Fruit fly (Drosophila melanogaster) whole organism: ENCODE results near the gene CG4382.

Experiments used
- CG8478 ChIP-seq: fragments of >200 bp; optimal IDR thresholded peaks from 2 replicates; lab custom pipeline; 2018; ENCODE audit warnings: inconsistent platforms
- Dll ChIP-seq: fragments of >200 bp; optimal IDR thresholded peaks from 2 replicates; lab custom pipeline; 2017
- EcR ChIP-seq, 2 experiments: fragments of >200 bp; optimal IDR thresholded peaks; 2 replicates each; lab custom pipeline; 2017; ENCODE audit warnings: missing biosample characterization in 2 of 2, missing genetic modification characterization in 2 of 2, missing genetic modification reagents in 2 of 2
- pan ChIP-seq: fragments of >200 bp; optimal IDR thresholded peaks from 2 replicates; lab custom pipeline; 2017
- psq ChIP-seq: fragments of >200 bp; optimal IDR thresholded peaks from 2 replicates; lab custom pipeline; 2017
- usp ChIP-seq: fragments of >200 bp; optimal IDR thresholded peaks from 2 replicates; lab custom pipeline; 2017; ENCODE audit warnings: missing biosample characterization, missing genetic modification characterization, mixed read lengths

Gene CG4382

dm6 chr2L:9613006-9613690 lies 12.5 kb upstream of the CG4382 start, which contains the start of gene Trx2:
Gene Trx2, plus strand, starts transcription at chr2L:9613166.
- TF ChIP-seq usp (GFP tag; lab: Kevin White, UChicago) (no peak), pan (lab: Kevin White, UChicago) (no peak), psq (lab: Kevin White, UChicago) (no peak), EcR (GFP tag; optimal IDR thresholded peaks at IDR 0.05; lab: Kevin White, UChicago) (no peak)

- TF ChIP-seq pan (lab: Kevin White, UChicago): no peak
- no peak for TF ChIP-seq psq (lab: Kevin White, UChicago)
These were observed 12.0 kb upstream of the CG4382 start for dm6 chr2L:9612654-9613005.

- TF ChIP-seq psq (lab: Kevin White, UChicago) (no peak), pan (lab: Kevin White, UChicago) (no peak), Dll (lab: Kevin White, UChicago) (no peak), CG8478 (no peak), usp (GFP tag; lab: Kevin White, UChicago) (no peak), EcR (GFP tag; optimal IDR thresholded peaks at IDR 0.05; lab: Kevin White, UChicago) (no peak)
These were observed 8.7 kb upstream of the CG4382 start for dm6 chr2L:9609337-9609856.

- TF ChIP-seq usp (GFP tag; lab: Kevin White, UChicago) (no peak), psq (lab: Kevin White, UChicago) (no peak), Dll (lab: Kevin White, UChicago) (no peak), CG8478 (no peak), EcR (GFP tag; optimal IDR thresholded peaks at IDR 0.05; lab: Kevin White, UChicago) (no peak), pan (lab: Kevin White, UChicago) (no peak)
These were observed 7.4 kb upstream of the CG4382 start, which contains the start of gene gcm2 for dm6 chr2L:9607997-9608563. Gene gcm2, plus strand, starts transcription at chr2L:9608562.

- TF ChIP-seq EcR (GFP tag; optimal IDR thresholded peaks at IDR 0.05; lab: Kevin White, UChicago) (no peak), CG8478 (no peak), usp (GFP tag; lab: Kevin White, UChicago) (no peak), Dll (lab: Kevin White, UChicago) (no peak), psq (lab: Kevin White, UChicago) (no peak), pan (lab: Kevin White, UChicago) (no peak)
These were observed 1.4 kb upstream of the CG4382 start for dm6 chr2L:9602103-9602502.

- TF ChIP-seq usp (GFP tag; lab: Kevin White, UChicago) (no peak), psq (lab: Kevin White, UChicago) (no peak), CG8478 (no peak), Dll (lab: Kevin White, UChicago) (no peak), EcR (GFP tag; optimal IDR thresholded peaks at IDR 0.05; lab: Kevin White, UChicago) (no peak), pan (lab: Kevin White, UChicago) (no peak)
These were observed 548 bp upstream of the CG4382 start for dm6 chr2L:9601220-9601619.

- no peak for TF ChIP-seq psq (lab: Kevin White, UChicago)
- TF ChIP-seq pan (lab: Kevin White, UChicago): no peak
- no peak for TF ChIP-seq Dll (lab: Kevin White, UChicago)
- no peak for TF ChIP-seq EcR (GFP tag; optimal IDR thresholded peaks at IDR 0.05; lab: Kevin White, UChicago)
- no peak for TF ChIP-seq usp (GFP tag; lab: Kevin White, UChicago)
- no peak for TF ChIP-seq CG8478
These were observed 2.3 kb downstream of the CG4382 start for dm6 chr2L:9598390-9598789.

- TF ChIP-seq Dll (lab: Kevin White, UChicago) (no peak), EcR (GFP tag; optimal IDR thresholded peaks at IDR 0.05; lab: Kevin White, UChicago) (no peak), pan (lab: Kevin White, UChicago) (no peak), CG8478 (no peak), usp (GFP tag; lab: Kevin White, UChicago) (no peak), psq (lab: Kevin White, UChicago) (no peak)
These were observed 5.9 kb downstream of the CG4382 start for dm6 chr2L:9594625-9595300.

dm6 chr2L:9591146-9591545 lies 9.5 kb downstream of the CG4382 start:
- no peak for TF ChIP-seq usp (GFP tag; lab: Kevin White, UChicago)
- TF ChIP-seq pan (lab: Kevin White, UChicago): no peak
- TF ChIP-seq Dll (lab: Kevin White, UChicago): no peak
- TF ChIP-seq CG8478: no peak
- TF ChIP-seq psq (lab: Kevin White, UChicago): no peak
- TF ChIP-seq EcR (GFP tag; optimal IDR thresholded peaks at IDR 0.05; lab: Kevin White, UChicago): no peak

dm6 chr2L:9589176-9589575 lies 11.5 kb downstream of the CG4382 start, which contains the start of gene CG3841:
Gene CG3841, plus strand, starts transcription at chr2L:9589476.
- TF ChIP-seq Dll (lab: Kevin White, UChicago): no peak

dm6 chr2L:9585942-9586341 lies 14.7 kb downstream of the CG4382 start:
- TF ChIP-seq usp (GFP tag; lab: Kevin White, UChicago) (no peak), Dll (lab: Kevin White, UChicago) (no peak), EcR (GFP tag; optimal IDR thresholded peaks at IDR 0.05; lab: Kevin White, UChicago) (no peak), pan (lab: Kevin White, UChicago) (no peak), CG8478 (no peak), psq (lab: Kevin White, UChicago) (no peak)
